Worm (Caenorhabditis elegans) whole organism, L4 larva: ENCODE data around the gene Y51H4A.936.

Experiments
- D1046.2 ChIP-seq: fragments of 200-800 bp; sonication (Bioruptor generic); IDR thresholded peaks from 2 replicates; pipeline ENCODE4 v1.3.6; 2022; ENCODE audit warnings: missing genetic modification characterization, missing compliant biosample characterization
- F10B5.3 ChIP-seq: sonication (generic microtip); optimal IDR thresholded peaks from 2 replicates; lab custom pipeline; 2016; ENCODE audit warnings: mild to moderate bottlenecking, missing genetic modification characterization, missing compliant biosample characterization
- T26A8.4 ChIP-seq: fragments of 200-800 bp; sonication (Bioruptor generic); IDR thresholded peaks from 2 replicates; pipeline ENCODE4 v1.3.6; 2022; ENCODE audit warnings: missing genetic modification characterization, missing compliant biosample characterization
- Y105C5A.15 ChIP-seq: fragments of 200-800 bp; sonication (Bioruptor generic); IDR thresholded peaks from 2 replicates; pipeline ENCODE4 v1.3.6; 2022; ENCODE audit warnings: missing genetic modification characterization, missing compliant biosample characterization
- Y48G9A.11 ChIP-seq: fragments of 200-800 bp; sonication (Bioruptor generic); IDR thresholded peaks from 2 replicates; pipeline ENCODE4 v1.3.6; 2022; ENCODE audit warnings: missing genetic modification reagents, missing genetic modification characterization, missing compliant biosample characterization
- ZK337.2 ChIP-seq: fragments of 200-800 bp; sonication (Bioruptor generic); IDR thresholded peaks from 2 replicates; pipeline ENCODE4 v1.3.6; 2022; ENCODE audit warnings: missing genetic modification reagents, missing genetic modification characterization, missing compliant biosample characterization
- aha-1 ChIP-seq: fragments of 150-350 bp; peaks from one replicate; lab custom pipeline; 2014; ENCODE audit warnings: missing biosample characterization, missing genetic modification characterization
- ama-1 ChIP-seq: fragments of 150-350 bp; optimal IDR thresholded peaks from 2 replicates; lab custom pipeline; 2014; ENCODE audit warnings: inconsistent platforms, mixed read lengths
- arid-1 ChIP-seq: fragments of 200-800 bp; sonication (Bioruptor generic); conservative IDR thresholded peaks from 2 replicates; pipeline ENCODE4 v1.3.6; 2022; ENCODE audit warnings: missing genetic modification reagents, missing genetic modification characterization, missing compliant biosample characterization
- ceh-20 ChIP-seq: fragments of 200-800 bp; sonication (Bioruptor generic); IDR thresholded peaks from 2 replicates; pipeline ENCODE4 v1.3.6; 2022; ENCODE audit warnings: missing genetic modification reagents, missing genetic modification characterization, missing compliant biosample characterization
- ceh-32 ChIP-seq: sonication (generic microtip); optimal IDR thresholded peaks from 2 replicates; lab custom pipeline; 2016; ENCODE audit warnings: mild to moderate bottlenecking, missing genetic modification characterization, missing compliant biosample characterization; ENCODE audit not compliant: poor library complexity
- ceh-44 ChIP-seq: fragments of 200-800 bp; sonication (Bioruptor generic); IDR thresholded peaks from 2 replicates; pipeline ENCODE4 v1.3.6; 2022; ENCODE audit warnings: missing genetic modification reagents, missing genetic modification characterization, missing compliant biosample characterization
- ceh-82 ChIP-seq: sonication (generic microtip); optimal IDR thresholded peaks from 2 replicates; lab custom pipeline; 2017; ENCODE audit warnings: missing biosample characterization, missing genetic modification characterization
- ctbp-1 ChIP-seq: fragments of 200-800 bp; sonication (Bioruptor generic); IDR thresholded peaks from 2 replicates; pipeline ENCODE4 v1.3.6; 2022; ENCODE audit warnings: missing genetic modification reagents, missing genetic modification characterization, missing compliant biosample characterization
- daf-16 ChIP-seq, 3 experiments: sonication (generic microtip); optimal IDR thresholded peaks; 2 replicates each; lab custom pipeline; 2016 to 2017; ENCODE audit warnings: missing genetic modification characterization in 3 of 3, missing genetic modification reagents in 3 of 3, mild to moderate bottlenecking in 2 of 3, missing compliant biosample characterization in 2 of 3, missing biosample characterization in 1 of 3, moderate library complexity in 1 of 3
- dmd-6 ChIP-seq: fragments of 200-800 bp; sonication (Bioruptor generic); IDR thresholded peaks from 2 replicates; pipeline ENCODE4 v1.3.6; 2022; ENCODE audit warnings: missing genetic modification reagents, missing genetic modification characterization, missing compliant biosample characterization
- duxl-1 ChIP-seq: sonication (generic microtip); optimal IDR thresholded peaks from 2 replicates; lab custom pipeline; 2016; ENCODE audit warnings: mild to moderate bottlenecking, missing genetic modification characterization, moderate library complexity, missing compliant biosample characterization; ENCODE audit not compliant: poor library complexity
- fos-1 ChIP-seq: fragments of 150-350 bp; optimal IDR thresholded peaks from 2 replicates; lab custom pipeline; 2014; ENCODE audit warnings: missing biosample characterization, missing genetic modification characterization
- gei-8 ChIP-seq: fragments of 200-800 bp; sonication (Bioruptor generic); optimal IDR thresholded peaks from 2 replicates; lab custom pipeline; 2018; ENCODE audit warnings: mild to moderate bottlenecking, missing genetic modification characterization, missing compliant biosample characterization
- hlh-11 ChIP-seq: fragments of 200-800 bp; sonication (Bioruptor generic); optimal IDR thresholded peaks from 2 replicates; lab custom pipeline; 2018; ENCODE audit warnings: mild to moderate bottlenecking, missing genetic modification characterization, missing compliant biosample characterization
- hmg-1.1 ChIP-seq: fragments of 200-800 bp; sonication (Bioruptor generic); IDR thresholded peaks from 2 replicates; pipeline ENCODE4 v1.3.6; 2022; ENCODE audit warnings: missing genetic modification reagents, missing genetic modification characterization, missing compliant biosample characterization
- jun-1 ChIP-seq: fragments of 150-350 bp; optimal IDR thresholded peaks from 2 replicates; lab custom pipeline; 2014; ENCODE audit warnings: missing biosample characterization, missing genetic modification reagents, missing genetic modification characterization
- lim-7 ChIP-seq: fragments of 200-800 bp; sonication (Bioruptor generic); IDR thresholded peaks from 2 replicates; pipeline ENCODE4 v1.3.6; 2022; ENCODE audit warnings: missing genetic modification characterization, missing compliant biosample characterization
- lin-29 ChIP-seq: fragments of 200-800 bp; sonication (Bioruptor generic); IDR thresholded peaks from 2 replicates; pipeline ENCODE4 v1.3.6; 2022; ENCODE audit warnings: missing genetic modification reagents, missing genetic modification characterization, missing compliant biosample characterization
- lin-38 ChIP-seq: fragments of 200-800 bp; sonication (Bioruptor generic); IDR thresholded peaks from 2 replicates; pipeline ENCODE4 v1.3.6; 2022; ENCODE audit warnings: missing genetic modification reagents, missing genetic modification characterization, missing compliant biosample characterization
- madf-5 ChIP-seq, 2 experiments: fragments of 200-800 bp; sonication (Bioruptor generic); IDR thresholded peaks; 2 replicates each; pipeline ENCODE4 v1.3.6; 2022; ENCODE audit warnings: missing compliant biosample characterization in 2 of 2, missing genetic modification characterization in 2 of 2
- madf-9 ChIP-seq: fragments of 200-800 bp; sonication (Bioruptor generic); conservative IDR thresholded peaks from 2 replicates; pipeline ENCODE4 v1.3.6; 2022; ENCODE audit warnings: missing genetic modification reagents, missing genetic modification characterization, missing compliant biosample characterization
- mdl-1 ChIP-seq, 2 experiments: fragments of 150-350 bp in 1 of 2; sonication (generic microtip) in 1 of 2; optimal IDR thresholded peaks; 2 replicates each; lab custom pipeline; 2014 to 2017; ENCODE audit warnings: missing biosample characterization in 2 of 2, missing genetic modification characterization in 2 of 2
- mdt-29 ChIP-seq: fragments of 200-800 bp; sonication (Bioruptor generic); IDR thresholded peaks from 2 replicates; pipeline ENCODE4 v1.3.6; 2022; ENCODE audit warnings: missing genetic modification reagents, missing genetic modification characterization, missing compliant biosample characterization
- mes-2 ChIP-seq: sonication (generic microtip); optimal IDR thresholded peaks from 2 replicates; lab custom pipeline; 2016; ENCODE audit warnings: missing genotype, mild to moderate bottlenecking, missing genetic modification characterization, missing compliant biosample characterization; ENCODE audit not compliant: poor library complexity, severe bottlenecking
- nhr-111 ChIP-seq: fragments of 200-800 bp; sonication (Bioruptor generic); optimal IDR thresholded peaks from 2 replicates; lab custom pipeline; 2018; ENCODE audit warnings: mild to moderate bottlenecking, missing genetic modification characterization, missing compliant biosample characterization
- nhr-25 ChIP-seq: sonication (generic microtip); optimal IDR thresholded peaks from 2 replicates; lab custom pipeline; 2017; ENCODE audit warnings: missing genetic modification characterization, mild to moderate bottlenecking, missing compliant biosample characterization, antibody characterized with exemption, moderate library complexity, borderline replicate concordance; ENCODE audit not compliant: insufficient read depth
- nhr-28 ChIP-seq: fragments of 150-350 bp; optimal IDR thresholded peaks from 2 replicates; lab custom pipeline; 2014; ENCODE audit warnings: missing biosample characterization, missing genetic modification characterization
- nhr-6 ChIP-seq: fragments of 150-350 bp; optimal IDR thresholded peaks from 2 replicates; lab custom pipeline; 2014; ENCODE audit warnings: missing biosample characterization, missing genetic modification characterization
- nhr-77 ChIP-seq: fragments of 150-350 bp; optimal IDR thresholded peaks from 2 replicates; lab custom pipeline; 2014; ENCODE audit warnings: missing biosample characterization, missing genetic modification characterization
- set-16 ChIP-seq: fragments of 200-800 bp; sonication (Bioruptor generic); IDR thresholded peaks from 2 replicates; pipeline ENCODE4 v1.3.6; 2022; ENCODE audit warnings: missing genetic modification reagents, missing genetic modification characterization, missing compliant biosample characterization
- snpc-4 ChIP-seq: fragments of 150-350 bp; optimal IDR thresholded peaks from 2 replicates; lab custom pipeline; 2014; ENCODE audit warnings: missing biosample characterization, missing genetic modification characterization
- spr-3 ChIP-seq: fragments of 200-800 bp; sonication (Bioruptor generic); optimal IDR thresholded peaks from 2 replicates; lab custom pipeline; 2018; ENCODE audit warnings: mild to moderate bottlenecking, missing genetic modification characterization, missing compliant biosample characterization
- tra-1 ChIP-seq: fragments of 200-800 bp; sonication (Bioruptor generic); IDR thresholded peaks from 2 replicates; pipeline ENCODE4 v1.3.6; 2022; ENCODE audit warnings: missing genetic modification reagents, missing genetic modification characterization, missing compliant biosample characterization
- unc-130 ChIP-seq: sonication (generic microtip); optimal IDR thresholded peaks from 2 replicates; lab custom pipeline; 2016; ENCODE audit warnings: missing genetic modification reagents, missing genetic modification characterization, missing compliant biosample characterization
- unc-62 ChIP-seq, 3 experiments: fragments of 150-350 bp in 1 of 3; sonication (generic microtip); optimal IDR thresholded peaks in 2 of 3; peaks in 1 of 3; 1 replicate in 1 of 3; 2 replicates in 2 of 3; lab custom pipeline; 2014 to 2017; ENCODE audit warnings: missing biosample characterization in 3 of 3, missing genetic modification characterization in 3 of 3, missing genetic modification reagents in 3 of 3, missing genotype in 1 of 3
- vab-7 ChIP-seq: fragments of 200-800 bp; sonication (Bioruptor generic); IDR thresholded peaks from 2 replicates; pipeline ENCODE4 v1.3.6; 2022; ENCODE audit warnings: missing genetic modification reagents, missing genetic modification characterization, missing compliant biosample characterization
- zag-1 ChIP-seq: fragments of 150-350 bp; optimal IDR thresholded peaks from 2 replicates; lab custom pipeline; 2014; ENCODE audit warnings: missing biosample characterization, missing genetic modification characterization
- zip-11 ChIP-seq: fragments of 200-800 bp; sonication (Bioruptor generic); IDR thresholded peaks from 2 replicates; pipeline ENCODE4 v1.3.6; 2022; ENCODE audit warnings: missing genetic modification characterization, missing compliant biosample characterization
- zip-2 ChIP-seq: fragments of 150-350 bp; optimal IDR thresholded peaks from 2 replicates; lab custom pipeline; 2014; ENCODE audit warnings: missing biosample characterization, missing genetic modification characterization
- ztf-11 ChIP-seq: fragments of 150-350 bp; optimal IDR thresholded peaks from 2 replicates; lab custom pipeline; 2014; ENCODE audit warnings: missing biosample characterization, missing genetic modification characterization
- ztf-7 ChIP-seq: fragments of 150-350 bp; optimal IDR thresholded peaks from 2 replicates; lab custom pipeline; 2014; ENCODE audit warnings: missing biosample characterization, missing genetic modification characterization

Y51H4A.936 gene

DNA sequence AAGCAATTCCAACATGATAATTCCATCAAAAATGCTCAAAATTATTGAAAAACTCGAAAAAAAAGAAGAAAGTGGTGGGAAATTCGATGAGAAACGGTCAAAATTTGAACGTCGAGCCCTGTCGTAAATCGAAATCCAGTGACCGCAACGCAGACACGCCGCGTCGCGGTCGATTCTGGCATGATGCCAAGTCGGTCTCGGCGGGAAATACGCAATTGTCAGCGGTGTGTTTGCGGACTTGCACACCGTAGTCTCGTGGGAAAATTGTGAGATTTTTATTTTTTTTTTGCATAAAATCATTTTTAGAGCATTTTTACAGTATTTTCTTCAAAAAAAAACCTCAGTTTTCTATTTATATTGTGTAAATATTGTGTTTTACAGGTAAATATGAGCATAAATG, 27.0 kb downstream of the Y51H4A.936 start, which contains the start of gene tsr-2 (continued):
- peak; percentile 51; the same call in 1 of the 2 replicates for TF ChIP-seq mdt-29
- peak; percentile 86 for TF ChIP-seq hmg-1.1 (GFP tag; lab: Robert Waterston, UW)
- no peak for TF ChIP-seq nhr-111 (GFP tag; lab: Kevin White, UChicago)
- no peak for TF ChIP-seq ceh-82 (tag; lab: Kevin White, UChicago)
- peak; percentile 83 for TF ChIP-seq T26A8.4 (GFP tag; lab: Robert Waterston, UW)
- no peak for TF ChIP-seq Y105C5A.15
- peak; percentile 20 for TF ChIP-seq nhr-25
- peak in 1 of 2 experiments; percentile 76 for TF ChIP-seq mdl-1 (tag; optimal IDR thresholded peaks at IDR 0.05; lab: Kevin White, UChicago)
- TF ChIP-seq set-16 = peak; percentile 50
- TF ChIP-seq F10B5.3 (tag; lab: Kevin White, UChicago) = no peak
- peak; percentile 83 for TF ChIP-seq lin-38 (GFP tag; lab: Robert Waterston, UW)
- no peak for TF ChIP-seq zip-11 (GFP tag; lab: Robert Waterston, UW)
- peak; percentile 72 for TF ChIP-seq nhr-6 (tag; lab: Kevin White, UChicago)
- TF ChIP-seq ama-1 (lab: Kevin White, UChicago) = peak; percentile 71
- no peak for TF ChIP-seq lim-7 (GFP tag; lab: Robert Waterston, UW)
- TF ChIP-seq tra-1 (GFP tag; lab: Robert Waterston, UW) = 0 out of 2 replicates have a peak, but pooled peaks have one; percentile 52
- TF ChIP-seq ceh-20 (GFP tag; lab: Robert Waterston, UW) = peak; percentile 66; the same call in 1 of the 2 replicates
- no peak for TF ChIP-seq D1046.2 (GFP tag; lab: Robert Waterston, UW)
- peak; percentile 87 for TF ChIP-seq mes-2 (tag; lab: Kevin White, UChicago)
- peak; percentile 98 for TF ChIP-seq aha-1 (tag; lab: Kevin White, UChicago)
- TF ChIP-seq madf-9 (GFP tag; lab: Robert Waterston, UW) = peak; percentile 56; the same call in 1 of the 2 replicates
- peak; percentile 89 for TF ChIP-seq hlh-11 (tag; lab: Kevin White, UChicago)
- TF ChIP-seq lin-29 = peak; percentile 70; the same call in 1 of the 2 replicates
- peak; percentile 26 for TF ChIP-seq duxl-1 (tag; lab: Kevin White, UChicago)
- peak; percentile 87 for TF ChIP-seq dmd-6 (GFP tag; lab: Robert Waterston, UW)
- TF ChIP-seq fos-1 (tag; lab: Kevin White, UChicago) = no peak
- TF ChIP-seq Y48G9A.11 (GFP tag; lab: Robert Waterston, UW) = peak; percentile 42; the same call in 1 of the 2 replicates
- peak; percentile 42 for TF ChIP-seq nhr-77 (tag; lab: Kevin White, UChicago)
- TF ChIP-seq nhr-28 (tag; lab: Kevin White, UChicago) = peak; percentile 62
- peak; percentile 56 for TF ChIP-seq zip-2 (tag; lab: Kevin White, UChicago)
- peak; percentile 29 for TF ChIP-seq jun-1 (tag; lab: Kevin White, UChicago)
- peak; percentile 41 for TF ChIP-seq unc-130 (GFP tag; lab: Kevin White, UChicago)
- TF ChIP-seq gei-8 = no peak
- no peak for TF ChIP-seq ZK337.2
- peak; percentile 32 for TF ChIP-seq ztf-7
- TF ChIP-seq spr-3 (GFP tag; lab: Kevin White, UChicago) = peak; percentile 33
- TF ChIP-seq vab-7 (GFP tag; lab: Robert Waterston, UW) = 0 out of 2 replicates have a peak, but pooled peaks have one; percentile 28
- TF ChIP-seq snpc-4 (tag; lab: Kevin White, UChicago) = no peak
- TF ChIP-seq ceh-44 (GFP tag; lab: Robert Waterston, UW) = 0 out of 2 replicates have a peak, but pooled peaks have one; percentile 32
- TF ChIP-seq ctbp-1 = peak; percentile 87
- TF ChIP-seq ztf-11 = no peak
- TF ChIP-seq zag-1 (tag; lab: Kevin White, UChicago) = no peak
- TF ChIP-seq daf-16 (GFP tag; optimal IDR thresholded peaks at IDR 0.05; lab: Kevin White, UChicago) = peak in 1 of 2 experiments; percentile 62
- TF ChIP-seq daf-16 (tag; optimal IDR thresholded peaks at IDR 0.05; lab: Kevin White, UChicago) = peak; percentile 72
- TF ChIP-seq arid-1 (GFP tag; lab: Robert Waterston, UW) = peak; percentile 82
- no peak for TF ChIP-seq madf-5 (GFP tag; IDR thresholded peaks at IDR 0.05; lab: Robert Waterston, UW)
- TF ChIP-seq ceh-32 (tag; lab: Kevin White, UChicago) = no peak
- TF ChIP-seq unc-62 (GFP tag; optimal IDR thresholded peaks at IDR 0.05 in 1 of 2; lab: Kevin White, UChicago) = peak in 1 of 2 experiments; percentile 26
- TF ChIP-seq unc-62 (tag; optimal IDR thresholded peaks at IDR 0.05; lab: Kevin White, UChicago) = no peak
